Worm (Caenorhabditis elegans) whole organism, L2 larva: ENCODE data around the gene nos-3.
"Not testable (repeated sequence)": the region's sequence is repeated elsewhere in the genome, so short reads cannot be mapped to it uniquely, and the experiment has no call there.

Source experiments
- C34F6.9 ChIP-seq: fragments of 150-350 bp; optimal IDR thresholded peaks from 2 replicates; lab custom pipeline; 2014; ENCODE audit warnings: missing biosample characterization, missing genetic modification characterization
- F13H6.1 ChIP-seq: sonication (generic microtip); optimal IDR thresholded peaks from 2 replicates; lab custom pipeline; 2016; ENCODE audit warnings: missing genetic modification characterization, missing compliant biosample characterization
- R02D3.7 ChIP-seq: fragments of 150-350 bp; optimal IDR thresholded peaks from 2 replicates; lab custom pipeline; 2014; ENCODE audit warnings: missing biosample characterization, missing genetic modification characterization
- Y55F3AM.14 ChIP-seq: fragments of 200-800 bp; sonication (Bioruptor generic); optimal IDR thresholded peaks from 2 replicates; lab custom pipeline; 2018; ENCODE audit warnings: mild to moderate bottlenecking, missing genetic modification characterization, missing compliant biosample characterization
- ZK546.5 ChIP-seq: sonication (generic microtip); optimal IDR thresholded peaks from 2 replicates; lab custom pipeline; 2017; ENCODE audit warnings: missing biosample characterization, missing genetic modification characterization
- alr-1 ChIP-seq: fragments of 150-350 bp; optimal IDR thresholded peaks from 2 replicates; lab custom pipeline; 2014; ENCODE audit warnings: missing biosample characterization, missing genetic modification characterization
- aly-2 ChIP-seq: fragments of 150-350 bp; optimal IDR thresholded peaks from 2 replicates; lab custom pipeline; 2014; ENCODE audit warnings: missing biosample characterization, missing genetic modification characterization
- ama-1 ChIP-seq: fragments of 150-350 bp; optimal IDR thresholded peaks from 2 replicates; lab custom pipeline; 2018; ENCODE audit warnings: inconsistent platforms
- blmp-1 ChIP-seq: sonication (generic microtip); optimal IDR thresholded peaks from 2 replicates; lab custom pipeline; 2017; ENCODE audit warnings: missing genetic modification characterization, mild to moderate bottlenecking, missing compliant biosample characterization, antibody characterized with exemption, moderate library complexity; ENCODE audit not compliant: insufficient read depth
- crh-2 ChIP-seq: sonication (generic microtip); optimal IDR thresholded peaks from 2 replicates; lab custom pipeline; 2017; ENCODE audit warnings: missing biosample characterization, missing genetic modification characterization
- dmd-4 ChIP-seq: sonication (generic microtip); optimal IDR thresholded peaks from 2 replicates; lab custom pipeline; 2017; ENCODE audit warnings: missing biosample characterization, missing genetic modification characterization
- egl-27 ChIP-seq: sonication (generic microtip); optimal IDR thresholded peaks from 3 replicates; lab custom pipeline; 2017; ENCODE audit warnings: missing biosample characterization, missing genetic modification reagents, missing genetic modification characterization
- fos-1 ChIP-seq: fragments of 150-350 bp; optimal IDR thresholded peaks from 2 replicates; lab custom pipeline; 2014; ENCODE audit warnings: missing biosample characterization, missing genetic modification characterization
- gmeb-1 ChIP-seq: fragments of 150-350 bp; optimal IDR thresholded peaks from 2 replicates; lab custom pipeline; 2014; ENCODE audit warnings: missing biosample characterization, missing genetic modification characterization
- lin-11 ChIP-seq: fragments of 150-350 bp; sonication (generic microtip); optimal IDR thresholded peaks from 2 replicates; lab custom pipeline; 2014; ENCODE audit warnings: missing biosample characterization, missing genetic modification characterization, inconsistent platforms, mixed read lengths
- lin-13 ChIP-seq: fragments of 150-350 bp; optimal IDR thresholded peaks from 2 replicates; lab custom pipeline; 2014; ENCODE audit warnings: missing biosample characterization, missing genetic modification reagents, missing genetic modification characterization
- lin-39 ChIP-seq: fragments of 150-350 bp; optimal IDR thresholded peaks from 2 replicates; lab custom pipeline; 2014; ENCODE audit warnings: missing biosample characterization, missing genetic modification reagents, missing genetic modification characterization
- lsy-2 ChIP-seq, 2 experiments: fragments of 150-350 bp in 1 of 2; sonication (generic microtip) in 1 of 2; optimal IDR thresholded peaks; 2 replicates each; lab custom pipeline; 2014 to 2017; ENCODE audit warnings: missing biosample characterization in 2 of 2, missing genetic modification characterization in 2 of 2
- mbf-1 ChIP-seq: sonication (generic microtip); optimal IDR thresholded peaks from 2 replicates; lab custom pipeline; 2017; ENCODE audit warnings: missing biosample characterization, missing genetic modification characterization
- mdl-1 ChIP-seq, 2 experiments: fragments of 150-350 bp in 1 of 2; sonication (generic microtip) in 1 of 2; optimal IDR thresholded peaks; 2 replicates each; lab custom pipeline; 2017; ENCODE audit warnings: missing biosample characterization in 2 of 2, missing genetic modification characterization in 2 of 2
- nhr-10 ChIP-seq: sonication (generic microtip); optimal IDR thresholded peaks from 2 replicates; lab custom pipeline; 2017; ENCODE audit warnings: missing biosample characterization, missing genetic modification characterization
- nhr-12 ChIP-seq: fragments of 150-350 bp; optimal IDR thresholded peaks from 2 replicates; lab custom pipeline; 2014; ENCODE audit warnings: missing biosample characterization, missing genetic modification characterization
- nhr-21 ChIP-seq: fragments of 150-350 bp; optimal IDR thresholded peaks from 2 replicates; lab custom pipeline; 2014; ENCODE audit warnings: missing biosample characterization, missing genetic modification characterization
- nhr-23 ChIP-seq: fragments of 150-350 bp; optimal IDR thresholded peaks from 2 replicates; lab custom pipeline; 2014; ENCODE audit warnings: missing biosample characterization, missing genetic modification reagents, missing genetic modification characterization
- nhr-77 ChIP-seq: fragments of 150-350 bp; optimal IDR thresholded peaks from 2 replicates; lab custom pipeline; 2014; ENCODE audit warnings: missing biosample characterization, missing genetic modification characterization
- peb-1 ChIP-seq: fragments of 150-350 bp; optimal IDR thresholded peaks from 2 replicates; lab custom pipeline; 2014; ENCODE audit warnings: missing biosample characterization, missing genetic modification characterization
- sem-4 ChIP-seq: fragments of 150-350 bp; optimal IDR thresholded peaks from 2 replicates; lab custom pipeline; 2014; ENCODE audit warnings: missing biosample characterization, missing genetic modification reagents, missing genetic modification characterization
- skn-1 ChIP-seq: sonication (generic microtip); optimal IDR thresholded peaks from 2 replicates; lab custom pipeline; 2017; ENCODE audit warnings: missing biosample characterization, missing genetic modification characterization
- snpc-4 ChIP-seq: fragments of 150-350 bp; optimal IDR thresholded peaks from 2 replicates; lab custom pipeline; 2014; ENCODE audit warnings: missing biosample characterization, missing genetic modification characterization
- unc-55 ChIP-seq: fragments of 150-350 bp; sonication (generic microtip); optimal IDR thresholded peaks from 3 replicates; lab custom pipeline; 2014; ENCODE audit warnings: missing biosample characterization, missing genetic modification reagents, missing genetic modification characterization
- ztf-1 ChIP-seq: fragments of 200-800 bp; sonication (Bioruptor generic); conservative IDR thresholded peaks from 2 replicates; pipeline ENCODE4 v1.3.6; 2022; ENCODE audit warnings: missing genetic modification characterization, missing compliant biosample characterization
- ztf-11 ChIP-seq: sonication (generic microtip); optimal IDR thresholded peaks from 2 replicates; lab custom pipeline; 2017; ENCODE audit warnings: missing biosample characterization, missing genetic modification characterization
- ztf-4 ChIP-seq: fragments of 150-350 bp; optimal IDR thresholded peaks from 2 replicates; lab custom pipeline; 2014; ENCODE audit warnings: missing biosample characterization, missing genetic modification characterization

Gene nos-3

ce11 chrII:9729196-9729595 lies 16.9 kb upstream of the nos-3 start:
- peak; percentile 44 for TF ChIP-seq F13H6.1 (tag; lab: Kevin White, UChicago)
- TF ChIP-seq fos-1 (tag; lab: Kevin White, UChicago) = peak; percentile 2
- TF ChIP-seq ztf-1 (GFP tag; lab: Robert Waterston, UW) = no peak
- TF ChIP-seq dmd-4 = no peak
- TF ChIP-seq alr-1 = no peak
- TF ChIP-seq lin-13 = no peak
- TF ChIP-seq lin-39 = no peak
- peak; percentile 31 for TF ChIP-seq blmp-1 (tag; lab: Kevin White, UChicago)
- TF ChIP-seq ztf-11 (tag; lab: Kevin White, UChicago) = no peak
- TF ChIP-seq nhr-10 (tag; lab: Kevin White, UChicago) = no peak
- no peak for TF ChIP-seq ama-1 (lab: Kevin White, UChicago)
- TF ChIP-seq egl-27 = peak; percentile 65
- TF ChIP-seq nhr-21 (tag; lab: Kevin White, UChicago) = peak; percentile 34
- TF ChIP-seq snpc-4 (tag; lab: Kevin White, UChicago) = no peak
- TF ChIP-seq aly-2 (tag; lab: Kevin White, UChicago) = no peak
- TF ChIP-seq, all 48 proteins: peak for 5

ce11 chrII:9729866-9730265 lies 16.2 kb upstream of the nos-3 start:
- TF ChIP-seq C34F6.9 (no peak), unc-55 (no peak), aly-2 (tag; lab: Kevin White, UChicago) (no peak), R02D3.7 (no peak), ztf-4 (tag; lab: Kevin White, UChicago) (no peak), fos-1 (tag; lab: Kevin White, UChicago) (no peak), ZK546.5 (tag; lab: Kevin White, UChicago) (no peak), ama-1 (lab: Kevin White, UChicago) (no peak), lsy-2 (tag; optimal IDR thresholded peaks at IDR 0.05; lab: Kevin White, UChicago) (no peak), sem-4 (tag; lab: Kevin White, UChicago) (no peak), mbf-1 (no peak), lin-39 (no peak)

ce11 chrII:9731810-9732209 lies 14.3 kb upstream of the nos-3 start, which contains the start of gene mab-3:
mab-3 (plus strand) TSS chrII:9732137.
- TF ChIP-seq skn-1 (tag; lab: Kevin White, UChicago); crh-2 (tag; lab: Kevin White, UChicago); lsy-2 (tag; optimal IDR thresholded peaks at IDR 0.05; lab: Kevin White, UChicago): not testable (repeated sequence)

DNA sequence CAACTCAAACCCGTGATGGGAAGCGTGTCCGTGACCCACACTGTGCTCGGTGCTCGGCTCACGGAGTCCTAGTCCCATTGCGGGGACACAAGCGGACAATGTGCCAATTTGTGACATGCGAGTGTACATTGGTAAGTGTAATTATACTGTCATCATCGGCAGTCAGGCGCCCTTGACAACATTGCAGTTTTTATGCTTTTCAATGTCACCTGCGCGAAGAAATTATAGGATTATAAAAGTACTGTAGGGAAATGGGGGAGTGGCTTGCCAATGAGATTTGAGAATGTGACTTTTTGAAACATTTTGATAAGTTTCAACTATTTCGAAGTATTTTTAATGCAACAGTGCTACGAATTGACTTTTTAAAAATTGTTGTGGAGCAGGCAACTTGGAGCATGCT lies 10.3 kb upstream of the nos-3 start:
- TF ChIP-seq peb-1 (tag; lab: Kevin White, UChicago) = no peak
- TF ChIP-seq nhr-12 = no peak
- no peak for TF ChIP-seq mbf-1
- TF ChIP-seq ztf-4 (tag; lab: Kevin White, UChicago) = no peak
- no peak for TF ChIP-seq skn-1 (tag; lab: Kevin White, UChicago)
- no peak for TF ChIP-seq Y55F3AM.14
- no peak for TF ChIP-seq mdl-1 (tag; optimal IDR thresholded peaks at IDR 0.05; lab: Kevin White, UChicago)
- no peak for TF ChIP-seq gmeb-1 (tag; lab: Kevin White, UChicago)

DNA sequence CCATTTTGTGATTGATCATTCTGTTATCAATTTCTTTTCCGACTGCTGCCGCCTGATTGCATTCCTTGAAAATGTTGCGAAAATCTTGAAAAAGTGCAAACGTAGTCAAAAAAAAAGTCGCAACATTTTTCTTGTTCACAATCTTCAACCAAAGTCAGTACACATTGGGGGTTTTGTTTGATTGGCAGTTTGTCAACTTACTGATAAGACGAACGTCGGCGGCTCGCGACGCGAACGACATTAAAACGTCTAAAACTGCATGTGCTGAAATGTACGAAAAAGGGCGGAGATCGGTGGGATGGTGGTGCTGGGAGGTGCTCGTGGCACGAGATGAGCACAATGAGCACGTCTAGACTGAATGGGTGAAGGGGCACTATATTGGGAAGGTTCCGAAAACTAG lies 7.3 kb upstream of the nos-3 start:
- TF ChIP-seq crh-2 (tag; lab: Kevin White, UChicago) (peak; percentile 36), ztf-4 (tag; lab: Kevin White, UChicago) (no peak), fos-1 (tag; lab: Kevin White, UChicago) (peak; percentile 81), blmp-1 (tag; lab: Kevin White, UChicago) (no peak), ZK546.5 (tag; lab: Kevin White, UChicago) (no peak), nhr-23 (tag; lab: Kevin White, UChicago) (no peak), C34F6.9 (no peak), nhr-21 (tag; lab: Kevin White, UChicago) (no peak), lin-11 (tag; lab: Kevin White, UChicago) (no peak), nhr-77 (tag; lab: Kevin White, UChicago) (no peak), F13H6.1 (tag; lab: Kevin White, UChicago) (peak; percentile 37), nhr-10 (tag; lab: Kevin White, UChicago) (no peak), alr-1 (no peak), snpc-4 (tag; lab: Kevin White, UChicago) (no peak)
